Worm (Caenorhabditis elegans) whole organism, L4 larva: Measurements from ENCODE around the gene R05A10.4.
A peak's percentile ranks its signal among the peaks of the same experiment; 100 is the strongest.

Experiments
- Y105C5A.15 ChIP-seq: fragments of 200-800 bp; sonication (Bioruptor generic); IDR thresholded peaks from 2 replicates; pipeline ENCODE4 v1.3.6; 2022; ENCODE audit warnings: missing genetic modification characterization, missing compliant biosample characterization
- Y48G9A.11 ChIP-seq: fragments of 200-800 bp; sonication (Bioruptor generic); IDR thresholded peaks from 2 replicates; pipeline ENCODE4 v1.3.6; 2022; ENCODE audit warnings: missing genetic modification reagents, missing genetic modification characterization, missing compliant biosample characterization
- ZK337.2 ChIP-seq: fragments of 200-800 bp; sonication (Bioruptor generic); IDR thresholded peaks from 2 replicates; pipeline ENCODE4 v1.3.6; 2022; ENCODE audit warnings: missing genetic modification reagents, missing genetic modification characterization, missing compliant biosample characterization
- aha-1 ChIP-seq: fragments of 150-350 bp; peaks from one replicate; lab custom pipeline; 2014; ENCODE audit warnings: missing biosample characterization, missing genetic modification characterization
- aly-2 ChIP-seq: sonication (generic microtip); optimal IDR thresholded peaks from 2 replicates; lab custom pipeline; 2018; ENCODE audit warnings: missing biosample characterization, missing genetic modification characterization
- ama-1 ChIP-seq: fragments of 150-350 bp; optimal IDR thresholded peaks from 2 replicates; lab custom pipeline; 2014; ENCODE audit warnings: inconsistent platforms, mixed read lengths
- arid-1 ChIP-seq: fragments of 200-800 bp; sonication (Bioruptor generic); conservative IDR thresholded peaks from 2 replicates; pipeline ENCODE4 v1.3.6; 2022; ENCODE audit warnings: missing genetic modification reagents, missing genetic modification characterization, missing compliant biosample characterization
- ceh-28 ChIP-seq: fragments of 150-350 bp; optimal IDR thresholded peaks from 2 replicates; lab custom pipeline; 2014; ENCODE audit warnings: missing biosample characterization, missing genetic modification reagents, missing genetic modification characterization
- ceh-44 ChIP-seq: fragments of 200-800 bp; sonication (Bioruptor generic); IDR thresholded peaks from 2 replicates; pipeline ENCODE4 v1.3.6; 2022; ENCODE audit warnings: missing genetic modification reagents, missing genetic modification characterization, missing compliant biosample characterization
- ceh-62 ChIP-seq: sonication (generic microtip); optimal IDR thresholded peaks from 2 replicates; lab custom pipeline; 2017; ENCODE audit warnings: missing biosample characterization, missing genetic modification characterization
- ces-1 ChIP-seq: fragments of 150-350 bp; sonication (generic microtip); optimal IDR thresholded peaks from 4 replicates; lab custom pipeline; 2014; ENCODE audit warnings: missing biosample characterization, missing genetic modification reagents, missing genetic modification characterization
- daf-12 ChIP-seq: fragments of 150-350 bp; optimal IDR thresholded peaks from 2 replicates; lab custom pipeline; 2014; ENCODE audit warnings: missing biosample characterization, missing genetic modification reagents, missing genetic modification characterization
- daf-8 ChIP-seq: fragments of 200-800 bp; sonication (Bioruptor generic); IDR thresholded peaks from 2 replicates; pipeline ENCODE4 v1.3.6; 2022; ENCODE audit warnings: missing genetic modification characterization, missing compliant biosample characterization
- egl-43 ChIP-seq: fragments of 200-800 bp; sonication (Bioruptor generic); IDR thresholded peaks from 2 replicates; pipeline ENCODE4 v1.3.6; 2022; ENCODE audit warnings: missing genetic modification reagents, missing genetic modification characterization, missing compliant biosample characterization
- fos-1 ChIP-seq: fragments of 150-350 bp; optimal IDR thresholded peaks from 2 replicates; lab custom pipeline; 2014; ENCODE audit warnings: missing biosample characterization, missing genetic modification characterization
- hif-1 ChIP-seq, 2 experiments: sonication (generic microtip); optimal IDR thresholded peaks; 2 replicates each; lab custom pipeline; 2016 to 2017; ENCODE audit warnings: missing compliant biosample characterization in 2 of 2, missing genetic modification characterization in 2 of 2, missing genetic modification reagents in 2 of 2, missing genotype in 2 of 2, mild to moderate bottlenecking in 1 of 2
- lin-1 ChIP-seq: fragments of 200-800 bp; sonication (Bioruptor generic); IDR thresholded peaks from 2 replicates; pipeline ENCODE4 v1.3.6; 2022; ENCODE audit warnings: missing genetic modification reagents, missing genetic modification characterization, missing compliant biosample characterization
- lin-15B ChIP-seq: fragments of 150-350 bp; sonication (generic microtip); optimal IDR thresholded peaks from 3 replicates; lab custom pipeline; 2014; ENCODE audit warnings: missing biosample characterization, missing genetic modification characterization
- lin-39 ChIP-seq: fragments of 150-350 bp; optimal IDR thresholded peaks from 2 replicates; lab custom pipeline; 2014; ENCODE audit warnings: missing biosample characterization, missing genetic modification reagents, missing genetic modification characterization
- madf-9 ChIP-seq: fragments of 200-800 bp; sonication (Bioruptor generic); conservative IDR thresholded peaks from 2 replicates; pipeline ENCODE4 v1.3.6; 2022; ENCODE audit warnings: missing genetic modification reagents, missing genetic modification characterization, missing compliant biosample characterization
- mxl-3 ChIP-seq: fragments of 200-800 bp; sonication (Bioruptor generic); optimal IDR thresholded peaks from 2 replicates; lab custom pipeline; 2018; ENCODE audit warnings: mild to moderate bottlenecking, missing genetic modification characterization, missing compliant biosample characterization
- nhr-237 ChIP-seq: sonication (generic microtip); optimal IDR thresholded peaks from 2 replicates; lab custom pipeline; 2017; ENCODE audit warnings: missing biosample characterization, missing genetic modification characterization
- nhr-25 ChIP-seq: sonication (generic microtip); optimal IDR thresholded peaks from 2 replicates; lab custom pipeline; 2017; ENCODE audit warnings: missing genetic modification characterization, mild to moderate bottlenecking, missing compliant biosample characterization, antibody characterized with exemption, moderate library complexity, borderline replicate concordance; ENCODE audit not compliant: insufficient read depth
- nhr-42 ChIP-seq: fragments of 200-800 bp; sonication (Bioruptor generic); IDR thresholded peaks from 2 replicates; pipeline ENCODE4 v1.3.6; 2022; ENCODE audit warnings: missing genetic modification characterization, missing compliant biosample characterization
- nhr-6 ChIP-seq: fragments of 150-350 bp; optimal IDR thresholded peaks from 2 replicates; lab custom pipeline; 2014; ENCODE audit warnings: missing biosample characterization, missing genetic modification characterization
- nhr-76 ChIP-seq: fragments of 150-350 bp; optimal IDR thresholded peaks from 2 replicates; lab custom pipeline; 2014; ENCODE audit warnings: missing biosample characterization, missing genetic modification characterization
- nhr-77 ChIP-seq: fragments of 150-350 bp; optimal IDR thresholded peaks from 2 replicates; lab custom pipeline; 2014; ENCODE audit warnings: missing biosample characterization, missing genetic modification characterization
- pqm-1 ChIP-seq: sonication (generic microtip); optimal IDR thresholded peaks from 2 replicates; lab custom pipeline; 2017; ENCODE audit warnings: missing biosample characterization, missing genetic modification characterization
- set-16 ChIP-seq: fragments of 200-800 bp; sonication (Bioruptor generic); IDR thresholded peaks from 2 replicates; pipeline ENCODE4 v1.3.6; 2022; ENCODE audit warnings: missing genetic modification reagents, missing genetic modification characterization, missing compliant biosample characterization
- skn-1 ChIP-seq: fragments of 150-350 bp; optimal IDR thresholded peaks from 2 replicates; lab custom pipeline; 2014; ENCODE audit warnings: missing biosample characterization, missing genetic modification characterization
- unc-62 ChIP-seq, 3 experiments: fragments of 150-350 bp in 1 of 3; sonication (generic microtip); optimal IDR thresholded peaks in 2 of 3; peaks in 1 of 3; 1 replicate in 1 of 3; 2 replicates in 2 of 3; lab custom pipeline; 2014 to 2017; ENCODE audit warnings: missing biosample characterization in 3 of 3, missing genetic modification characterization in 3 of 3, missing genetic modification reagents in 3 of 3, missing genotype in 1 of 3
- vab-7 ChIP-seq: fragments of 200-800 bp; sonication (Bioruptor generic); IDR thresholded peaks from 2 replicates; pipeline ENCODE4 v1.3.6; 2022; ENCODE audit warnings: missing genetic modification reagents, missing genetic modification characterization, missing compliant biosample characterization
- zfp-3 ChIP-seq: fragments of 200-800 bp; sonication (Bioruptor generic); conservative IDR thresholded peaks from 2 replicates; pipeline ENCODE4 v1.3.6; 2022; ENCODE audit warnings: missing genetic modification reagents, missing genetic modification characterization, missing compliant biosample characterization
- zip-11 ChIP-seq: fragments of 200-800 bp; sonication (Bioruptor generic); IDR thresholded peaks from 2 replicates; pipeline ENCODE4 v1.3.6; 2022; ENCODE audit warnings: missing genetic modification characterization, missing compliant biosample characterization
- ztf-11 ChIP-seq: fragments of 150-350 bp; optimal IDR thresholded peaks from 2 replicates; lab custom pipeline; 2014; ENCODE audit warnings: missing biosample characterization, missing genetic modification characterization

Gene R05A10.4

ce11 chrIV:14165476-14165875 lies 6.8 kb upstream of the R05A10.4 start, which contains the start of gene R05A10.6:
TSS of gene R05A10.6 (plus strand) at chrIV:14165776.
- TF ChIP-seq nhr-77 (tag; lab: Kevin White, UChicago), result no peak
- no peak for TF ChIP-seq nhr-237 (tag; lab: Kevin White, UChicago)
- no peak for TF ChIP-seq ama-1 (lab: Kevin White, UChicago)
- no peak for TF ChIP-seq ceh-62 (tag; lab: Kevin White, UChicago)
- no peak for TF ChIP-seq Y48G9A.11 (GFP tag; lab: Robert Waterston, UW)
- no peak for TF ChIP-seq arid-1 (GFP tag; lab: Robert Waterston, UW)
- no peak for TF ChIP-seq pqm-1 (tag; lab: Kevin White, UChicago)
- TF ChIP-seq ces-1 (GFP tag; lab: Kevin White, UChicago), result no peak
- TF ChIP-seq daf-8 (GFP tag; lab: Robert Waterston, UW), result no peak
- TF ChIP-seq skn-1 (tag; lab: Kevin White, UChicago), result no peak
- no peak for TF ChIP-seq zip-11 (GFP tag; lab: Robert Waterston, UW)
- TF ChIP-seq ZK337.2 (GFP tag; lab: Robert Waterston, UW), result no peak
- no peak for TF ChIP-seq lin-1 (GFP tag; lab: Robert Waterston, UW)
- TF ChIP-seq mxl-3 (GFP tag; lab: Kevin White, UChicago), result no peak
- TF ChIP-seq aly-2 (tag; lab: Kevin White, UChicago), result no peak
- TF ChIP-seq madf-9 (GFP tag; lab: Robert Waterston, UW), result no peak
- no peak for TF ChIP-seq lin-15B (tag; lab: Kevin White, UChicago)

DNA sequence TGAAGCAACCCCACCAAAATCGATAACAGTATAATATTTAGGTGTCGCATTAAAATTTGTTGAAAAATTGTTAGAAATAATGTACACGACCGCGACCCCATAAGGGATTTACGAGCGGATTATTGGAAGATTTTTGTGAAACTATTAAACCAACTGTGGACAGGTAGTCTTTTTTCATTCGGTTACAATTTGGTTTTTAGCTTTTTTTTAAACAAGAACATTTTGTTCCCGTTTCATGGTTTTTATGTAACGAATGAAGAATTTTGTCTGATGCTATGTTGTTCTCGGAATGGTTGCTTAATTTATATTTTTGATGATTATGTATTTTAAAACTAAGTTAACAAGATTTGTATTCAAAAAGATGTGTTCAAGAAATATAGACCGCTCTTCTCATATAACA lies 4.1 kb downstream of the R05A10.4 start, which contains the start of gene R05A10.3:
R05A10.3 (minus strand) TSS at position 101 of the 400 bp plus-strand sequence.
- TF ChIP-seq ces-1 (GFP tag; lab: Kevin White, UChicago) (no peak), set-16 (GFP tag; lab: Robert Waterston, UW) (no peak), ceh-28 (no peak), zfp-3 (no peak), nhr-6 (tag; lab: Kevin White, UChicago) (no peak), fos-1 (tag; lab: Kevin White, UChicago) (no peak), nhr-42 (GFP tag; lab: Robert Waterston, UW) (no peak), daf-12 (no peak), lin-39 (tag; lab: Kevin White, UChicago) (no peak), Y105C5A.15 (GFP tag; lab: Robert Waterston, UW) (no peak), vab-7 (GFP tag; lab: Robert Waterston, UW) (no peak), ztf-11 (tag; lab: Kevin White, UChicago) (no peak), aly-2 (tag; lab: Kevin White, UChicago) (no peak), egl-43 (GFP tag; lab: Robert Waterston, UW) (no peak), nhr-25 (no peak), ceh-44 (no peak), nhr-76 (tag; lab: Kevin White, UChicago) (no peak)

- TF ChIP-seq lin-1 (GFP tag; lab: Robert Waterston, UW), result no peak
- TF ChIP-seq aha-1 (tag; lab: Kevin White, UChicago), result peak; percentile 61
- no peak for TF ChIP-seq ces-1 (GFP tag; lab: Kevin White, UChicago)
- TF ChIP-seq unc-62 (GFP tag; optimal IDR thresholded peaks at IDR 0.05 in 1 of 2; lab: Kevin White, UChicago), result peak in 1 of 2 experiments; percentile 61
- no peak for TF ChIP-seq unc-62 (tag; optimal IDR thresholded peaks at IDR 0.05; lab: Kevin White, UChicago)
Observed at ce11 chrIV:14177058-14177457, 4.8 kb downstream of the R05A10.4 start, which contains the start of gene R05A10.2. TSS of gene R05A10.2 (plus strand) at chrIV:14177271.

ce11 chrIV:14182077-14182476 lies 9.8 kb downstream of the R05A10.4 start, which contains the start of gene R05A10.1:
TSS of gene R05A10.1 (plus strand) at chrIV:14182377.
- TF ChIP-seq madf-9 (GFP tag; lab: Robert Waterston, UW) (no peak), hif-1 (tag; optimal IDR thresholded peaks at IDR 0.05; lab: Kevin White, UChicago) (no peak), unc-62 (GFP tag; optimal IDR thresholded peaks at IDR 0.05 in 1 of 2; lab: Kevin White, UChicago) (peak in 1 of 2 experiments; percentile 70), unc-62 (tag; optimal IDR thresholded peaks at IDR 0.05; lab: Kevin White, UChicago) (no peak)
